Fruit fly (Drosophila melanogaster) S2 (cell line): Measurements from ENCODE around the gene mbm.

Source experiments
- CG8478 ChIP-seq: fragments of >200 bp; optimal IDR thresholded peaks from 2 replicates; lab custom pipeline; 2018
- CTCF ChIP-seq, 2 experiments: fragments of >200 bp; optimal IDR thresholded peaks; 2 replicates each; lab custom pipeline; 2018

- no peak for TF ChIP-seq CTCF (optimal IDR thresholded peaks at IDR 0.05; lab: Kevin White, UChicago)
- no peak for TF ChIP-seq CG8478 (lab: Kevin White, UChicago)
These were observed 34.7 kb upstream of the mbm start for dm6 chr2L:308194-308706.
